Fruit fly (Drosophila melanogaster) S2 (cell line): ENCODE measurements around the gene CG43055.

ENCODE experiments used
- CG8478 ChIP-seq: fragments of >200 bp; optimal IDR thresholded peaks from 2 replicates; lab custom pipeline; 2018
- CTCF ChIP-seq, 2 experiments: fragments of >200 bp; optimal IDR thresholded peaks; 2 replicates each; lab custom pipeline; 2018

- TF ChIP-seq CG8478 (lab: Kevin White, UChicago) (no peak), CTCF (optimal IDR thresholded peaks at IDR 0.05; lab: Kevin White, UChicago) (no peak)
Measured at dm6 chr2L:4364914-4365313, 46.0 kb upstream of the CG43055 start.
